Fruit fly (Drosophila melanogaster): ENCODE data around the gene CG32639.

- TF ChIP-seq h (optimal IDR thresholded peaks at IDR 0.05) (no peak), Sin3A (optimal IDR thresholded peaks at IDR 0.05) (no peak)
Measured at dm6 chrX:13214056-13214455, 22.3 kb downstream of the CG32639 start.
